Worm (Caenorhabditis elegans) whole organism, L3 larva: Measurements from ENCODE around the gene fbxa-183.

Experiments used
- elt-1 ChIP-seq: fragments of 150-350 bp; optimal IDR thresholded peaks from 2 replicates; lab custom pipeline; 2014; ENCODE audit warnings: missing biosample characterization, missing genetic modification characterization
- elt-2 ChIP-seq: sonication (generic microtip); optimal IDR thresholded peaks from 2 replicates; lab custom pipeline; 2016; ENCODE audit warnings: missing genetic modification reagents, mild to moderate bottlenecking, missing genetic modification characterization, missing compliant biosample characterization
- elt-3 ChIP-seq, 3 experiments: fragments of 150-350 bp in 1 of 3; sonication (generic microtip) in 2 of 3; optimal IDR thresholded peaks; 2 replicates in 2 of 3; 4 replicates in 1 of 3; lab custom pipeline; 2014 to 2017; ENCODE audit warnings: missing biosample characterization in 3 of 3, missing genetic modification characterization in 3 of 3
- nhr-11 ChIP-seq: fragments of 150-350 bp; optimal IDR thresholded peaks from 2 replicates; lab custom pipeline; 2014; ENCODE audit warnings: missing biosample characterization, missing genetic modification characterization
- nhr-28 ChIP-seq: fragments of 150-350 bp; optimal IDR thresholded peaks from 2 replicates; lab custom pipeline; 2014; ENCODE audit warnings: missing biosample characterization, missing genetic modification characterization
- snpc-4 ChIP-seq: fragments of 150-350 bp; optimal IDR thresholded peaks from 2 replicates; lab custom pipeline; 2014; ENCODE audit warnings: missing biosample characterization, missing genetic modification characterization
- unc-62 ChIP-seq: fragments of 150-350 bp; sonication (generic microtip); optimal IDR thresholded peaks from 4 replicates; lab custom pipeline; 2014; ENCODE audit warnings: missing biosample characterization, missing genetic modification reagents, missing genetic modification characterization

DNA sequence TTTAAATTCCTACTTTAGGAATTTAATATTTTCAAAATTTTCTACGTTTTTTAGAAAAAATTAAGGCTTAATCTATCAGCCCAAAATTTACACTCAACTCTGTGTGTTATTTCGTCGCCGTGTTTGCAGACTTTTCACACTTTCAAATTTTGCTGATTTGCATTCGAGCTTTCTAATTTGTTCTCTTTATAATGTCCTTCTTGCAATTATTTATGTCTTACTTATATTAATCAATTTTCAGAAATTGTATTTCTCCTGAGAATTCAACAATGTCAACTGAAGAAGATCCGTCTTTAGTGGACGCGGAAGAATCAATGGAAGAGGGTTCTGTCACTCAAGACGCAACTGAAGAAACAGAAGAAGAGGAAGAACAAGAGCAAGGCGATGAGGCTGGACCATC is 44.0 kb upstream of the fbxa-183 start, which contains the start of gene let-418:
- TF ChIP-seq elt-2 (no peak), nhr-28 (tag; lab: Kevin White, UChicago) (no peak), snpc-4 (tag; lab: Kevin White, UChicago) (no peak), elt-3 (tag; optimal IDR thresholded peaks at IDR 0.05; lab: Kevin White, UChicago) (no peak), unc-62 (GFP tag; lab: Kevin White, UChicago) (no peak), elt-1 (tag; lab: Kevin White, UChicago) (no peak), nhr-11 (tag; lab: Kevin White, UChicago) (no peak)
